Worm (Caenorhabditis elegans): ENCODE results near the gene dhhc-13.

- TF ChIP-seq cog-1 (tag; optimal IDR thresholded peaks at IDR 0.05), result no peak
- no peak for TF ChIP-seq T22C8.4 (GFP tag; IDR thresholded peaks at IDR 0.05)
- TF ChIP-seq ztf-29 (GFP tag; IDR thresholded peaks at IDR 0.05), result no peak
- TF ChIP-seq klf-2 (GFP tag; conservative IDR thresholded peaks at IDR 0.05), result no peak
- TF ChIP-seq tab-1 (GFP tag; IDR thresholded peaks at IDR 0.05), result no peak
- no peak for TF ChIP-seq flt-1 (GFP tag; IDR thresholded peaks at IDR 0.05)
Measured at ce11 chrIV:5924241-5924640, 7.1 kb downstream of the dhhc-13 start.
